Worm (Caenorhabditis elegans): ENCODE results near the gene K06B4.4.

Gene K06B4.4

ce11 chrV:15711898-15712297, 42.9 kb downstream of the K06B4.4 start, which contains the start of gene str-101:
TSS of gene str-101 (minus strand) at chrV:15711998.
- TF ChIP-seq ztf-29 (GFP tag; IDR thresholded peaks at IDR 0.05) (no peak), klf-2 (GFP tag; conservative IDR thresholded peaks at IDR 0.05) (no peak), cog-1 (tag; optimal IDR thresholded peaks at IDR 0.05) (no peak), ref-1 (GFP tag; conservative IDR thresholded peaks at IDR 0.05) (no peak), T22C8.4 (GFP tag; IDR thresholded peaks at IDR 0.05) (no peak), ztf-23 (GFP tag; IDR thresholded peaks at IDR 0.05) (no peak), flt-1 (GFP tag; IDR thresholded peaks at IDR 0.05) (no peak), med-1 (GFP tag; optimal IDR thresholded peaks at IDR 0.05; ENCODE audit: insufficient read depth) (no peak), tab-1 (GFP tag; IDR thresholded peaks at IDR 0.05) (no peak)

- TF ChIP-seq flt-1 (GFP tag; IDR thresholded peaks at IDR 0.05) = no peak
- TF ChIP-seq cog-1 (tag; optimal IDR thresholded peaks at IDR 0.05) = no peak
- TF ChIP-seq klf-2 (GFP tag; conservative IDR thresholded peaks at IDR 0.05) = no peak
- no peak for TF ChIP-seq T22C8.4 (GFP tag; IDR thresholded peaks at IDR 0.05)
- no peak for TF ChIP-seq med-1 (GFP tag; optimal IDR thresholded peaks at IDR 0.05; ENCODE audit: insufficient read depth)
- no peak for TF ChIP-seq ztf-29 (GFP tag; IDR thresholded peaks at IDR 0.05)
- TF ChIP-seq ztf-23 (GFP tag; IDR thresholded peaks at IDR 0.05) = no peak
- no peak for TF ChIP-seq tab-1 (GFP tag; IDR thresholded peaks at IDR 0.05)
- TF ChIP-seq ref-1 (GFP tag; conservative IDR thresholded peaks at IDR 0.05) = no peak
Measured at ce11 chrV:15712385-15712784, 43.4 kb downstream of the K06B4.4 start.

- TF ChIP-seq med-1 (GFP tag; optimal IDR thresholded peaks at IDR 0.05; ENCODE audit: insufficient read depth) (no peak), ref-1 (GFP tag; conservative IDR thresholded peaks at IDR 0.05) (no peak), ztf-23 (GFP tag; IDR thresholded peaks at IDR 0.05) (no peak), cog-1 (tag; optimal IDR thresholded peaks at IDR 0.05) (no peak), ztf-29 (GFP tag; IDR thresholded peaks at IDR 0.05) (no peak), flt-1 (GFP tag; IDR thresholded peaks at IDR 0.05) (no peak), klf-2 (GFP tag; conservative IDR thresholded peaks at IDR 0.05) (no peak), T22C8.4 (GFP tag; IDR thresholded peaks at IDR 0.05) (no peak), tab-1 (GFP tag; IDR thresholded peaks at IDR 0.05) (no peak)
Measured at ce11 chrV:15715636-15716035, 46.7 kb downstream of the K06B4.4 start.

- TF ChIP-seq flt-1 (GFP tag; IDR thresholded peaks at IDR 0.05) = no peak
- no peak for TF ChIP-seq ztf-29 (GFP tag; IDR thresholded peaks at IDR 0.05)
- TF ChIP-seq cog-1 (tag; optimal IDR thresholded peaks at IDR 0.05) = no peak
- no peak for TF ChIP-seq tab-1 (GFP tag; IDR thresholded peaks at IDR 0.05)
- TF ChIP-seq klf-2 (GFP tag; conservative IDR thresholded peaks at IDR 0.05) = no peak
- no peak for TF ChIP-seq med-1 (GFP tag; optimal IDR thresholded peaks at IDR 0.05; ENCODE audit: insufficient read depth)
- no peak for TF ChIP-seq T22C8.4 (GFP tag; IDR thresholded peaks at IDR 0.05)
- no peak for TF ChIP-seq ztf-23 (GFP tag; IDR thresholded peaks at IDR 0.05)
- no peak for TF ChIP-seq ref-1 (GFP tag; conservative IDR thresholded peaks at IDR 0.05)
Measured at ce11 chrV:15716679-15717078, 47.7 kb downstream of the K06B4.4 start, which contains the start of gene Y6E2A.4. TSS of gene Y6E2A.4 (minus strand) at chrV:15716779.

ce11 chrV:15718562-15718961, 49.6 kb downstream of the K06B4.4 start, which contains the start of gene Y6E2A.5:
TSS of gene Y6E2A.5 (minus strand) at chrV:15718662.
- TF ChIP-seq ref-1 (GFP tag; conservative IDR thresholded peaks at IDR 0.05) (no peak), cog-1 (tag; optimal IDR thresholded peaks at IDR 0.05) (no peak), med-1 (GFP tag; optimal IDR thresholded peaks at IDR 0.05; ENCODE audit: insufficient read depth) (no peak), flt-1 (GFP tag; IDR thresholded peaks at IDR 0.05) (no peak), ztf-23 (GFP tag; IDR thresholded peaks at IDR 0.05) (no peak), klf-2 (GFP tag; conservative IDR thresholded peaks at IDR 0.05) (no peak), ztf-29 (GFP tag; IDR thresholded peaks at IDR 0.05) (no peak), tab-1 (GFP tag; IDR thresholded peaks at IDR 0.05) (no peak), T22C8.4 (GFP tag; IDR thresholded peaks at IDR 0.05) (no peak)

ce11 chrV:15719570-15719969, 50.6 kb downstream of the K06B4.4 start, which contains the start of gene Y6E2A.7:
TSS of gene Y6E2A.7 (plus strand) at chrV:15719870.
- TF ChIP-seq cog-1 (tag; optimal IDR thresholded peaks at IDR 0.05) = no peak
- no peak for TF ChIP-seq ref-1 (GFP tag; conservative IDR thresholded peaks at IDR 0.05)
- TF ChIP-seq T22C8.4 (GFP tag; IDR thresholded peaks at IDR 0.05) = no peak
- no peak for TF ChIP-seq ztf-23 (GFP tag; IDR thresholded peaks at IDR 0.05)
- no peak for TF ChIP-seq tab-1 (GFP tag; IDR thresholded peaks at IDR 0.05)
- TF ChIP-seq ztf-29 (GFP tag; IDR thresholded peaks at IDR 0.05) = no peak
- TF ChIP-seq klf-2 (GFP tag; conservative IDR thresholded peaks at IDR 0.05) = no peak
- TF ChIP-seq flt-1 (GFP tag; IDR thresholded peaks at IDR 0.05) = no peak
- no peak for TF ChIP-seq med-1 (GFP tag; optimal IDR thresholded peaks at IDR 0.05; ENCODE audit: insufficient read depth)
